Fruit fly (Drosophila melanogaster) whole organism, prepupa: ENCODE data around the gene rtp.

Source experiments
- Blimp-1 ChIP-seq: fragments of 200-800 bp; sonication (Bioruptor generic); optimal IDR thresholded peaks from 3 replicates; lab custom pipeline; 2017; ENCODE audit warnings: missing biosample characterization, missing genetic modification characterization, mild to moderate bottlenecking, moderate library complexity, missing genetic modification reagents
- CG10669 ChIP-seq: fragments of 200-800 bp; sonication (Bioruptor generic); optimal IDR thresholded peaks from 3 replicates; lab custom pipeline; 2018; ENCODE audit warnings: missing biosample characterization, mild to moderate bottlenecking, missing genetic modification characterization, moderate library complexity
- CG11902 ChIP-seq: fragments of 200-800 bp; sonication (Bioruptor generic); optimal IDR thresholded peaks from 3 replicates; lab custom pipeline; 2016; ENCODE audit warnings: missing biosample characterization, missing genetic modification characterization
- CG15336 ChIP-seq: fragments of 200-800 bp; sonication (Bioruptor generic); IDR thresholded peaks from 2 replicates; pipeline ENCODE4 v1.3.6; 2022; ENCODE audit warnings: missing biosample characterization, missing genetic modification characterization
- CG1621 ChIP-seq: fragments of 200-800 bp; sonication (Bioruptor generic); optimal IDR thresholded peaks from 3 replicates; lab custom pipeline; 2018; ENCODE audit warnings: missing biosample characterization, mild to moderate bottlenecking, missing genetic modification characterization
- CG31627 ChIP-seq: fragments of 200-800 bp; sonication (Bioruptor generic); optimal IDR thresholded peaks from 3 replicates; lab custom pipeline; 2016; ENCODE audit warnings: missing biosample characterization, missing genetic modification characterization
- CG32006 ChIP-seq: fragments of 200-800 bp; sonication (Bioruptor generic); optimal IDR thresholded peaks from 3 replicates; lab custom pipeline; 2017; ENCODE audit warnings: missing biosample characterization, mild to moderate bottlenecking, missing genetic modification characterization
- CG34406 ChIP-seq: fragments of 200-800 bp; sonication (Bioruptor generic); optimal IDR thresholded peaks from 3 replicates; lab custom pipeline; 2016; ENCODE audit warnings: missing biosample characterization, missing genetic modification characterization
- CG3919 ChIP-seq: fragments of 200-800 bp; sonication (Bioruptor generic); optimal IDR thresholded peaks from 3 replicates; lab custom pipeline; 2016; ENCODE audit warnings: missing biosample characterization, missing genetic modification characterization
- CG4318 ChIP-seq: fragments of 200-800 bp; sonication (Bioruptor generic); optimal IDR thresholded peaks from 3 replicates; lab custom pipeline; 2017; ENCODE audit warnings: missing biosample characterization, mild to moderate bottlenecking, missing genetic modification characterization
- CG6163 ChIP-seq: fragments of 200-800 bp; sonication (Bioruptor generic); IDR thresholded peaks from 3 replicates; pipeline ENCODE4 v1.3.6; 2022; ENCODE audit warnings: missing biosample characterization, missing genetic modification characterization
- CG6276 ChIP-seq: fragments of 200-800 bp; sonication (Bioruptor generic); optimal IDR thresholded peaks from 2 replicates; lab custom pipeline; 2017; ENCODE audit warnings: missing biosample characterization, mild to moderate bottlenecking, missing genetic modification characterization
- CG6792 ChIP-seq: fragments of 200-800 bp; sonication (Bioruptor generic); optimal IDR thresholded peaks from 3 replicates; lab custom pipeline; 2016; ENCODE audit warnings: missing biosample characterization, missing genetic modification characterization
- CG6808 ChIP-seq: fragments of 200-800 bp; sonication (Bioruptor generic); optimal IDR thresholded peaks from 3 replicates; lab custom pipeline; 2017; ENCODE audit warnings: missing biosample characterization, missing genetic modification characterization, mild to moderate bottlenecking, moderate library complexity, missing genetic modification reagents
- CG7368 ChIP-seq: fragments of 200-800 bp; sonication (Bioruptor generic); optimal IDR thresholded peaks from 3 replicates; lab custom pipeline; 2016; ENCODE audit warnings: missing biosample characterization, missing genetic modification characterization
- CG8119 ChIP-seq: fragments of 200-800 bp; sonication (Bioruptor generic); IDR thresholded peaks from 3 replicates; pipeline ENCODE4 v1.3.6; 2022; ENCODE audit warnings: missing biosample characterization, missing genetic modification characterization
- CG8319 ChIP-seq: fragments of 200-800 bp; sonication (Bioruptor generic); optimal IDR thresholded peaks from 3 replicates; lab custom pipeline; 2016; ENCODE audit warnings: missing biosample characterization, missing genetic modification characterization
- CG9139 ChIP-seq: fragments of 200-800 bp; sonication (Bioruptor generic); optimal IDR thresholded peaks from 3 replicates; lab custom pipeline; 2017; ENCODE audit warnings: missing biosample characterization, mild to moderate bottlenecking, missing genetic modification characterization
- Eip75B ChIP-seq: fragments of 200-800 bp; sonication (Bioruptor generic); optimal IDR thresholded peaks from 3 replicates; lab custom pipeline; 2016; ENCODE audit warnings: missing biosample characterization, missing genetic modification characterization
- Eip78C ChIP-seq: fragments of 200-800 bp; sonication (Bioruptor generic); peaks from one replicate; lab custom pipeline; 2016; ENCODE audit warnings: missing biosample characterization, missing genetic modification characterization
- Ets21C ChIP-seq: fragments of 200-800 bp; sonication (Bioruptor generic); optimal IDR thresholded peaks from 3 replicates; lab custom pipeline; 2016; ENCODE audit warnings: missing biosample characterization, missing genetic modification characterization
- Ets96B ChIP-seq: fragments of 200-800 bp; optimal IDR thresholded peaks from 2 replicates; lab custom pipeline; 2019; ENCODE audit warnings: missing biosample characterization, mild to moderate bottlenecking, missing genetic modification characterization, moderate library complexity
- Gug ChIP-seq: fragments of 200-800 bp; sonication (Bioruptor generic); IDR thresholded peaks from 2 replicates; pipeline ENCODE4 v1.3.6; 2022; ENCODE audit warnings: missing biosample characterization, missing genetic modification characterization
- Hr39 ChIP-seq: fragments of 200-800 bp; sonication (Bioruptor generic); optimal IDR thresholded peaks from 2 replicates; lab custom pipeline; 2016; ENCODE audit warnings: missing biosample characterization, missing genetic modification characterization
- Hr4 ChIP-seq: fragments of 200-800 bp; sonication (Bioruptor generic); optimal IDR thresholded peaks from 3 replicates; lab custom pipeline; 2016; ENCODE audit warnings: missing biosample characterization, missing genetic modification characterization
- Lpt ChIP-seq: fragments of 200-800 bp; sonication (Bioruptor generic); optimal IDR thresholded peaks from 3 replicates; lab custom pipeline; 2016; ENCODE audit warnings: missing biosample characterization, missing genetic modification characterization
- Met ChIP-seq: fragments of 200-800 bp; sonication (Bioruptor generic); optimal IDR thresholded peaks from 3 replicates; lab custom pipeline; 2016; ENCODE audit warnings: missing biosample characterization, missing genetic modification characterization
- OdsH ChIP-seq: fragments of 200-800 bp; sonication (Bioruptor generic); optimal IDR thresholded peaks from 3 replicates; lab custom pipeline; 2016; ENCODE audit warnings: missing biosample characterization, missing genetic modification characterization
- Smox ChIP-seq: fragments of 200-800 bp; sonication (Bioruptor generic); optimal IDR thresholded peaks from 3 replicates; lab custom pipeline; 2016; ENCODE audit warnings: missing biosample characterization, missing genetic modification characterization
- Sox102F ChIP-seq: fragments of 200-800 bp; sonication (Bioruptor generic); optimal IDR thresholded peaks from 2 replicates; lab custom pipeline; 2016; ENCODE audit warnings: missing biosample characterization, mild to moderate bottlenecking, missing genetic modification characterization
- Sox14 ChIP-seq: fragments of 200-800 bp; sonication (Bioruptor generic); optimal IDR thresholded peaks from 3 replicates; lab custom pipeline; 2016; ENCODE audit warnings: missing biosample characterization, missing genetic modification characterization
- Sox15 ChIP-seq: fragments of 200-800 bp; sonication (Bioruptor generic); optimal IDR thresholded peaks from 3 replicates; lab custom pipeline; 2016; ENCODE audit warnings: missing biosample characterization, missing genetic modification characterization
- cyc ChIP-seq: fragments of 200-800 bp; sonication (Bioruptor generic); optimal IDR thresholded peaks from 3 replicates; lab custom pipeline; 2016; ENCODE audit warnings: missing biosample characterization, missing genetic modification characterization
- dac ChIP-seq: fragments of 200-800 bp; sonication (Bioruptor generic); optimal IDR thresholded peaks from 2 replicates; lab custom pipeline; 2017; ENCODE audit warnings: missing biosample characterization, mild to moderate bottlenecking, missing genetic modification characterization
- eg ChIP-seq: fragments of 200-800 bp; sonication (Bioruptor generic); IDR thresholded peaks from 3 replicates; pipeline ENCODE4 v1.3.6; 2022; ENCODE audit warnings: missing biosample characterization, missing genetic modification characterization
- fd85E ChIP-seq: fragments of 200-800 bp; sonication (Bioruptor generic); optimal IDR thresholded peaks from 3 replicates; lab custom pipeline; 2016; ENCODE audit warnings: missing biosample characterization, missing genetic modification characterization
- fkh ChIP-seq: fragments of 200-800 bp; sonication (Bioruptor generic); optimal IDR thresholded peaks from 3 replicates; lab custom pipeline; 2017; ENCODE audit warnings: missing biosample characterization, mild to moderate bottlenecking, missing genetic modification characterization, moderate library complexity
- net ChIP-seq: fragments of 200-800 bp; sonication (Bioruptor generic); optimal IDR thresholded peaks from 3 replicates; lab custom pipeline; 2016; ENCODE audit warnings: missing biosample characterization, missing genetic modification characterization
- pdm3 ChIP-seq: fragments of 200-800 bp; sonication (Bioruptor generic); optimal IDR thresholded peaks from 3 replicates; lab custom pipeline; 2016; ENCODE audit warnings: missing biosample characterization, missing genetic modification characterization
- ss ChIP-seq, 2 experiments: fragments of 200-800 bp; sonication (Bioruptor generic); optimal IDR thresholded peaks; 2 replicates in 1 of 2; 3 replicates in 1 of 2; lab custom pipeline; 2017 to 2018; ENCODE audit warnings: mild to moderate bottlenecking in 2 of 2, missing biosample characterization in 2 of 2, missing genetic modification characterization in 2 of 2, moderate library complexity in 1 of 2
- svp ChIP-seq: fragments of 200-800 bp; sonication (Bioruptor generic); peaks from one replicate; lab custom pipeline; 2016; ENCODE audit warnings: missing biosample characterization, missing genetic modification characterization
- topi ChIP-seq: fragments of 200-800 bp; sonication (Bioruptor generic); optimal IDR thresholded peaks from 3 replicates; lab custom pipeline; 2016; ENCODE audit warnings: missing biosample characterization, missing genetic modification characterization

The rtp gene

dm6 chr3R:5205319-5206033, 31.6 kb downstream of the rtp start:
- TF ChIP-seq CG34406 (GFP tag; lab: Kevin White, UChicago) (no peak), Lpt (GFP tag; lab: Kevin White, UChicago) (peak; percentile 37), eg (peak; percentile 57; the same call in 2 of the 3 replicates), net (GFP tag; lab: Kevin White, UChicago) (peak; percentile 11), CG4318 (GFP tag; lab: Kevin White, UChicago) (no peak), CG6163 (peak; percentile 50; the same call in 1 of the 3 replicates), CG6276 (GFP tag; lab: Kevin White, UChicago) (peak; percentile 34), fd85E (GFP tag; lab: Kevin White, UChicago) (no peak), CG7368 (GFP tag; lab: Kevin White, UChicago) (no peak), ss (GFP tag; optimal IDR thresholded peaks at IDR 0.05; lab: Kevin White, UChicago) (no peak), Blimp-1 (no peak), CG15336 (GFP tag; lab: Robert Waterston, UW) (peak; percentile 24; the same call in 1 of the 2 replicates)
- TF ChIP-seq, all 60 proteins: peak for 6

- no peak for TF ChIP-seq CG10669 (GFP tag; lab: Kevin White, UChicago)
- TF ChIP-seq cyc (GFP tag; lab: Kevin White, UChicago): no peak
- TF ChIP-seq CG34406 (GFP tag; lab: Kevin White, UChicago): no peak
- peak; percentile 33 for TF ChIP-seq fkh (GFP tag; lab: Kevin White, UChicago)
- no peak for TF ChIP-seq fd85E (GFP tag; lab: Kevin White, UChicago)
- no peak for TF ChIP-seq Smox
Measured at dm6 chr3R:5203796-5204195, 33.3 kb downstream of the rtp start.

dm6 chr3R:5199581-5199980, 37.5 kb downstream of the rtp start:
- TF ChIP-seq cyc (GFP tag; lab: Kevin White, UChicago) (no peak), CG6276 (GFP tag; lab: Kevin White, UChicago) (no peak), topi (GFP tag; lab: Kevin White, UChicago) (no peak), pdm3 (GFP tag; lab: Kevin White, UChicago) (no peak), Eip78C (no peak), Met (no peak), CG31627 (GFP tag; lab: Kevin White, UChicago) (no peak), Hr39 (GFP tag; lab: Kevin White, UChicago) (no peak), CG1621 (tag; lab: Kevin White, UChicago) (no peak)

dm6 chr3R:5198302-5198701, 38.8 kb downstream of the rtp start:
- TF ChIP-seq Hr39 (GFP tag; lab: Kevin White, UChicago): peak; percentile 28
- peak; percentile 25 for TF ChIP-seq CG4318 (GFP tag; lab: Kevin White, UChicago)
- peak; percentile 39 for TF ChIP-seq cyc (GFP tag; lab: Kevin White, UChicago)
- TF ChIP-seq Blimp-1: no peak
- TF ChIP-seq CG9139: no peak
- peak; percentile 54 for TF ChIP-seq Eip75B (GFP tag; lab: Kevin White, UChicago)
- TF ChIP-seq OdsH (GFP tag; lab: Kevin White, UChicago): peak; percentile 45
- no peak for TF ChIP-seq Sox15 (GFP tag; lab: Kevin White, UChicago)
- no peak for TF ChIP-seq Smox
- TF ChIP-seq CG10669 (GFP tag; lab: Kevin White, UChicago): peak; percentile 30
- TF ChIP-seq CG1621 (tag; lab: Kevin White, UChicago): no peak
- TF ChIP-seq Sox14 (GFP tag; lab: Kevin White, UChicago): no peak
- TF ChIP-seq CG8319: no peak
- peak; percentile 47 for TF ChIP-seq Ets96B (tag; lab: Kevin White, UChicago)
- TF ChIP-seq Sox102F (GFP tag; lab: Kevin White, UChicago): peak; percentile 20
- peak; percentile 34 for TF ChIP-seq dac (GFP tag; lab: Kevin White, UChicago)
- peak; percentile 39 for TF ChIP-seq CG3919 (GFP tag; lab: Kevin White, UChicago)
- TF ChIP-seq CG8119 (GFP tag; lab: Robert Waterston, UW): 0 out of 3 replicates have a peak, but pooled peaks have one; percentile 28
- peak; percentile 30 for TF ChIP-seq Met
- peak; percentile 51; the same call in 1 of the 2 replicates for TF ChIP-seq Gug (GFP tag; lab: Robert Waterston, UW)
- TF ChIP-seq CG6276 (GFP tag; lab: Kevin White, UChicago): peak; percentile 27
- peak; percentile 37 for TF ChIP-seq pdm3 (GFP tag; lab: Kevin White, UChicago)
- TF ChIP-seq CG6792 (GFP tag; lab: Kevin White, UChicago): peak; percentile 32
- peak; percentile 36 for TF ChIP-seq Hr4 (GFP tag; lab: Kevin White, UChicago)
- peak; percentile 63 for TF ChIP-seq CG32006 (GFP tag; lab: Kevin White, UChicago)
- TF ChIP-seq topi (GFP tag; lab: Kevin White, UChicago): peak; percentile 5
- TF ChIP-seq fkh (GFP tag; lab: Kevin White, UChicago): no peak
- peak; percentile 5 for TF ChIP-seq CG11902 (GFP tag; lab: Kevin White, UChicago)
- peak; percentile 79 for TF ChIP-seq Eip78C
- TF ChIP-seq svp (GFP tag; lab: Kevin White, UChicago): no peak
- TF ChIP-seq Lpt (GFP tag; lab: Kevin White, UChicago): no peak
- no peak for TF ChIP-seq CG6808 (GFP tag; lab: Kevin White, UChicago)
- TF ChIP-seq CG34406 (GFP tag; lab: Kevin White, UChicago): no peak
- peak; percentile 20 for TF ChIP-seq Ets21C (GFP tag; lab: Kevin White, UChicago)
